Fruit fly (Drosophila melanogaster): ENCODE data around the gene Vti1b.

DNA sequence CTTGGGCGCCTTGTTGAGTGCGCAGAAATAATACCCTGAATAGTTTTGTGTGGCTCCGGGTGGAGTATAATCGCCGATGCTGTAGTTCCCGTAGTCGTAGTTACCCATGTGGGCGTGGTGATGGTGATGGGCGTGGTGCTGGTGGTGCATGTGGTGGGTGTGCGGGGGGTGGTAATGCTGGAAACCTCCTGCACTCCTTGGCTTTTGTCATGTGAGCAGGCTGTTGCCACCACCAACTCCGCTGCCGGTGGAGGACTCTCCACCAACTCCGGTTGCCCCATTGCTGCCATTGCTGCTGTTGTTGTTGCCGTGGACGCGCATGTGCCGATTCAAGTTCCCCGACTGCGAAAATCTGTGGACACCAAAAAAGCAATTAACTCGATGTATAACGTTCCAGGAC is 28.2 kb upstream of the Vti1b start:
- TF ChIP-seq CTCF (optimal IDR thresholded peaks at IDR 0.05): no peak
- TF ChIP-seq CG8478 (optimal IDR thresholded peaks at IDR 0.05): no peak

All from S2 (cell line).